Fruit fly (Drosophila melanogaster) whole organism: ENCODE data around the gene ATPsyngamma.

Experiments
- CG8478 ChIP-seq: fragments of >200 bp; optimal IDR thresholded peaks from 2 replicates; lab custom pipeline; 2018; ENCODE audit warnings: inconsistent platforms
- EcR ChIP-seq, 2 experiments: fragments of >200 bp; optimal IDR thresholded peaks; 2 replicates each; lab custom pipeline; 2017; ENCODE audit warnings: missing biosample characterization in 2 of 2, missing genetic modification characterization in 2 of 2, missing genetic modification reagents in 2 of 2

DNA sequence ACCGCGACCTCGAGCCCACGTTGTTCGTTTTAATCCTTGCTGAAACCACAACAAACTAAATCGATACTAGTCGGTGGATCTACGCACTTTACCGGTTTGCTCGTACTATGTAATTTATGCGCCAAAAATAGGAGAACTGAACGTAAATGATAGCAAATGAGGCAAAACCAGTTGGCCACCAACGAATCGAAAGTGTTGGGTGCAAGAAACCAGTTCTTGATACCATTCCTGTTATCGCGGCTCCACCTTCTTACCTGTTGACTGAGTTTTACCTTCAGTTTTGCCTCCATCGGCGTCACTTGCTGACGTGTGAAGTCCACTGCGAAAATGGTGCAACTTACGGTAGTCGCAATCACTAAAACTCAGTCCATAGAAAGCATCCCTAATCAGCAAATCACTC, 8.9 kb downstream of the ATPsyngamma start:
- TF ChIP-seq EcR (GFP tag; optimal IDR thresholded peaks at IDR 0.05; lab: Kevin White, UChicago), result no peak
- no peak for TF ChIP-seq CG8478
